Worm (Caenorhabditis elegans): ENCODE measurements around the gene C02F5.3.

DNA sequence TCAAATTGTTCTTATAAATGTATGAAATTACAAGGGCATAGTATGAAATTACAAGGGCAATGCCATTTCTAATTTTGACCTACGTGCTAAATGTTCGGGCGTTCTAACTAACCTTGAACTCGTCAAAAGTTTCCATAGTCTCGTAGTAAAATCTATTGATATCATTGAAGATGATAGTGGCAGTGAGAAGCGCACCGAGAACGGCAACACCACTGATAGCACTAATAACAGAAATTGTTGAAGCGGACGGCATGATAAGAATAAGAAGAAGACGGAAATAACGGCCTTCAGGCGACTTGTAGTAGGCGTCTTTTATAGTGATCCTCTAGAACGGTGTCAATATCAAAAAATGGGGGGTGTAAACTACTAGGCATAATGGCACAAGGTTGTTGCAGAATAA lies 17.7 kb downstream of the C02F5.3 start, which contains the start of gene col-91:
- TF ChIP-seq ceh-30 (tag; optimal IDR thresholded peaks at IDR 0.05) (no peak), ref-2 (tag; optimal IDR thresholded peaks at IDR 0.05) (no peak), ceh-45 (GFP tag; IDR thresholded peaks at IDR 0.05) (no peak), pros-1 (tag; optimal IDR thresholded peaks at IDR 0.05) (no peak), odd-2 (tag; optimal IDR thresholded peaks at IDR 0.05) (no peak), zip-5 (tag; optimal IDR thresholded peaks at IDR 0.05) (no peak), sox-2 (GFP tag; IDR thresholded peaks at IDR 0.05) (no peak), che-1 (tag; optimal IDR thresholded peaks at IDR 0.05) (no peak), ceh-31 (tag; optimal IDR thresholded peaks at IDR 0.05) (no peak), unc-42 (tag; optimal IDR thresholded peaks at IDR 0.05) (no peak), ets-4 (tag; optimal IDR thresholded peaks at IDR 0.05) (no peak)
